Worm (Caenorhabditis elegans) whole organism, early embryonic: ENCODE data around the gene T02B11.6.

ENCODE experiments used
- B0310.2 ChIP-seq: sonication (generic microtip); optimal IDR thresholded peaks from 2 replicates; lab custom pipeline; 2016; ENCODE audit warnings: mild to moderate bottlenecking, missing genetic modification characterization, missing compliant biosample characterization
- F13C5.2 ChIP-seq: sonication (generic microtip); optimal IDR thresholded peaks from 2 replicates; lab custom pipeline; 2017; ENCODE audit warnings: mild to moderate bottlenecking, missing genetic modification characterization, inconsistent platforms, missing compliant biosample characterization
- ama-1 ChIP-seq: fragments of 150-350 bp; optimal IDR thresholded peaks from 2 replicates; lab custom pipeline; 2014
- ceh-13 ChIP-seq: fragments of 200-800 bp; sonication (Bioruptor generic); optimal IDR thresholded peaks from 2 replicates; lab custom pipeline; 2018; ENCODE audit warnings: mild to moderate bottlenecking, missing genetic modification characterization, missing compliant biosample characterization
- ets-7 ChIP-seq: sonication (generic microtip); optimal IDR thresholded peaks from 2 replicates; lab custom pipeline; 2016; ENCODE audit warnings: missing genotype, missing genetic modification characterization, missing compliant biosample characterization
- flt-1 ChIP-seq: fragments of 200-800 bp; sonication (Bioruptor generic); IDR thresholded peaks from 2 replicates; pipeline ENCODE4 v1.3.6; 2022; ENCODE audit warnings: missing genetic modification characterization, missing compliant biosample characterization
- hmbx-1 ChIP-seq: sonication (generic microtip); optimal IDR thresholded peaks from 2 replicates; lab custom pipeline; 2016; ENCODE audit warnings: mild to moderate bottlenecking, missing genetic modification characterization, missing compliant biosample characterization
- scrt-1 ChIP-seq: fragments of 200-800 bp; sonication (Bioruptor generic); IDR thresholded peaks from 2 replicates; pipeline ENCODE4 v1.3.6; 2022; ENCODE audit warnings: missing genetic modification characterization, missing compliant biosample characterization
- tbx-37 ChIP-seq: fragments of 200-800 bp; sonication (Bioruptor generic); conservative IDR thresholded peaks from 2 replicates; pipeline ENCODE4 v1.3.6; 2022; ENCODE audit warnings: missing genetic modification reagents, missing genetic modification characterization, missing compliant biosample characterization

- no peak for TF ChIP-seq F13C5.2 (tag; lab: Kevin White, UChicago)
- TF ChIP-seq hmbx-1 (tag; lab: Kevin White, UChicago): no peak
- no peak for TF ChIP-seq tbx-37 (GFP tag; lab: Robert Waterston, UW)
- TF ChIP-seq scrt-1 (GFP tag; lab: Robert Waterston, UW): no peak
- TF ChIP-seq ama-1 (lab: Kevin White, UChicago): no peak
- no peak for TF ChIP-seq flt-1 (GFP tag; lab: Robert Waterston, UW)
- TF ChIP-seq ets-7 (tag; lab: Kevin White, UChicago): no peak
- TF ChIP-seq ceh-13 (GFP tag; lab: Kevin White, UChicago): no peak
- no peak for TF ChIP-seq B0310.2 (tag; lab: Kevin White, UChicago)
These were observed 4.8 kb downstream of the T02B11.6 start, which contains the start of gene srj-38 for ce11 chrV:884324-884723.
